Fruit fly (Drosophila melanogaster) whole organism, wandering third instar larva: Measurements from ENCODE around the gene CG15818.
A peak's percentile ranks its signal among the peaks of the same experiment; 100 is the strongest.

Experiments used
- Abd-B ChIP-seq: fragments of >200 bp; optimal IDR thresholded peaks from 2 replicates; lab custom pipeline; 2017; ENCODE audit warnings: missing biosample characterization, missing genetic modification characterization
- CG32264 ChIP-seq: fragments of 200-800 bp; sonication (Bioruptor generic); optimal IDR thresholded peaks from 2 replicates; lab custom pipeline; 2016; ENCODE audit warnings: missing biosample characterization, missing genetic modification characterization
- CG9705 ChIP-seq: fragments of 200-800 bp; sonication (Bioruptor generic); optimal IDR thresholded peaks from 2 replicates; lab custom pipeline; 2018; ENCODE audit warnings: missing biosample characterization, mild to moderate bottlenecking, missing genetic modification characterization
- Hr78 ChIP-seq: fragments of >200 bp; optimal IDR thresholded peaks from 2 replicates; lab custom pipeline; 2017; ENCODE audit warnings: missing biosample characterization, missing genetic modification characterization
- OdsH ChIP-seq: fragments of 200-800 bp; sonication (Bioruptor generic); optimal IDR thresholded peaks from 2 replicates; lab custom pipeline; 2016; ENCODE audit warnings: missing biosample characterization, mild to moderate bottlenecking, missing genetic modification characterization
- fru ChIP-seq: fragments of 200-800 bp; sonication (Bioruptor generic); optimal IDR thresholded peaks from 3 replicates; lab custom pipeline; 2016; ENCODE audit warnings: missing biosample characterization, mild to moderate bottlenecking, missing genetic modification characterization
- h ChIP-seq: fragments of 200-800 bp; sonication (Bioruptor generic); optimal IDR thresholded peaks from 3 replicates; lab custom pipeline; 2016; ENCODE audit warnings: missing biosample characterization, mild to moderate bottlenecking, missing genetic modification characterization
- pan ChIP-seq: fragments of >200 bp; optimal IDR thresholded peaks from 2 replicates; lab custom pipeline; 2017

dm6 chr2L:7434737-7435356, 24.1 kb downstream of the CG15818 start:
- no peak for TF ChIP-seq CG9705 (GFP tag; lab: Kevin White, UChicago)
- TF ChIP-seq Abd-B = no peak
- peak; percentile 3 for TF ChIP-seq h (GFP tag; lab: Kevin White, UChicago)
- peak; percentile 50 for TF ChIP-seq OdsH (GFP tag; lab: Kevin White, UChicago)
- peak; percentile 7 for TF ChIP-seq fru (GFP tag; lab: Kevin White, UChicago)
- TF ChIP-seq Hr78 (GFP tag; lab: Kevin White, UChicago) = no peak
- no peak for TF ChIP-seq CG32264 (GFP tag; lab: Kevin White, UChicago)
- no peak for TF ChIP-seq pan
